Fruit fly (Drosophila melanogaster): ENCODE measurements around the gene CtsL4.

The CtsL4 gene

dm6 chr2L:10339212-10339721, 17.1 kb downstream of the CtsL4 start, which contains the start of gene SamDC (continued):
- peak; percentile 78 for TF ChIP-seq fkh (GFP tag; optimal IDR thresholded peaks at IDR 0.05)
- no peak for TF ChIP-seq Gug (GFP tag; IDR thresholded peaks at IDR 0.05)
- TF ChIP-seq pdm3 (GFP tag; optimal IDR thresholded peaks at IDR 0.05), result peak; percentile 39
- peak; percentile 63 for TF ChIP-seq CG15336 (GFP tag; IDR thresholded peaks at IDR 0.05)
- peak; percentile 9 for TF ChIP-seq Eip75B (GFP tag; optimal IDR thresholded peaks at IDR 0.05)
- TF ChIP-seq dsx (GFP tag; optimal IDR thresholded peaks at IDR 0.05; ENCODE audit: poor library complexity, severe bottlenecking), result peak; percentile 19
- no peak for TF ChIP-seq CG6808 (GFP tag; optimal IDR thresholded peaks at IDR 0.05)
- peak; percentile 25 for TF ChIP-seq Eip93F (GFP tag; optimal IDR thresholded peaks at IDR 0.05)
- no peak for TF ChIP-seq fd59A (GFP tag; optimal IDR thresholded peaks at IDR 0.05)
- TF ChIP-seq dac (GFP tag; optimal IDR thresholded peaks at IDR 0.05), result no peak
- no peak for TF ChIP-seq CG31627 (GFP tag; optimal IDR thresholded peaks at IDR 0.05)
- peak; percentile 37 for TF ChIP-seq topi (GFP tag; optimal IDR thresholded peaks at IDR 0.05)
- TF ChIP-seq CG6276 (GFP tag; optimal IDR thresholded peaks at IDR 0.05), result no peak
- TF ChIP-seq Hr39 (GFP tag; optimal IDR thresholded peaks at IDR 0.05), result no peak
- TF ChIP-seq CG6163 (GFP tag; IDR thresholded peaks at IDR 0.05), result no peak
- TF ChIP-seq CG1621 (tag; optimal IDR thresholded peaks at IDR 0.05), result no peak
- no peak for TF ChIP-seq CG8632 (GFP tag; optimal IDR thresholded peaks at IDR 0.05)

- TF ChIP-seq Gug (GFP tag; IDR thresholded peaks at IDR 0.05) (no peak), fd85E (GFP tag; optimal IDR thresholded peaks at IDR 0.05) (no peak), CG4318 (GFP tag; optimal IDR thresholded peaks at IDR 0.05) (no peak), CG6854 (GFP tag; optimal IDR thresholded peaks at IDR 0.05) (peak; percentile 61), svp (GFP tag) (peak; percentile 73), CG6792 (GFP tag; optimal IDR thresholded peaks at IDR 0.05) (no peak), CG9139 (GFP tag; optimal IDR thresholded peaks at IDR 0.05) (no peak), spab (GFP tag; optimal IDR thresholded peaks at IDR 0.05) (no peak), OdsH (GFP tag; optimal IDR thresholded peaks at IDR 0.05) (no peak), salr (GFP tag; optimal IDR thresholded peaks at IDR 0.05) (no peak), CG7368 (GFP tag; optimal IDR thresholded peaks at IDR 0.05) (no peak), Met (GFP tag; optimal IDR thresholded peaks at IDR 0.05) (peak; percentile 38), ss (GFP tag; optimal IDR thresholded peaks at IDR 0.05) (peak in 1 of 2 experiments; percentile 81), Hr39 (GFP tag; optimal IDR thresholded peaks at IDR 0.05) (no peak), CG10631 (GFP tag; optimal IDR thresholded peaks at IDR 0.05) (no peak), CG32006 (GFP tag; optimal IDR thresholded peaks at IDR 0.05) (no peak), pdm3 (GFP tag; optimal IDR thresholded peaks at IDR 0.05) (peak; percentile 14), Eip75B (GFP tag; optimal IDR thresholded peaks at IDR 0.05) (peak; percentile 46), CG3032 (tag; optimal IDR thresholded peaks at IDR 0.05) (no peak), CG10669 (GFP tag; optimal IDR thresholded peaks at IDR 0.05) (peak; percentile 33), Sox14 (GFP tag; optimal IDR thresholded peaks at IDR 0.05) (peak; percentile 66), CG15336 (GFP tag; IDR thresholded peaks at IDR 0.05) (peak; percentile 66), Sox102F (GFP tag; optimal IDR thresholded peaks at IDR 0.05) (no peak), fd59A (GFP tag; optimal IDR thresholded peaks at IDR 0.05) (no peak), esn (GFP tag; optimal IDR thresholded peaks at IDR 0.05) (peak; percentile 67), topi (GFP tag; optimal IDR thresholded peaks at IDR 0.05) (peak; percentile 17), dsx (GFP tag; optimal IDR thresholded peaks at IDR 0.05; ENCODE audit: poor library complexity, severe bottlenecking) (peak; percentile 18), Ets21C (GFP tag; optimal IDR thresholded peaks at IDR 0.05) (no peak), vri (GFP tag; optimal IDR thresholded peaks at IDR 0.05) (peak; percentile 98), eg (GFP tag; IDR thresholded peaks at IDR 0.05) (no peak), CG6276 (GFP tag; optimal IDR thresholded peaks at IDR 0.05) (no peak), CG3919 (GFP tag; optimal IDR thresholded peaks at IDR 0.05) (no peak), CG1621 (tag; optimal IDR thresholded peaks at IDR 0.05) (peak; percentile 34), achi (GFP tag; optimal IDR thresholded peaks at IDR 0.05) (peak; percentile 32), CG8632 (GFP tag; optimal IDR thresholded peaks at IDR 0.05) (no peak), Sox15 (GFP tag; optimal IDR thresholded peaks at IDR 0.05) (no peak), net (GFP tag; optimal IDR thresholded peaks at IDR 0.05) (no peak), acj6 (GFP tag; optimal IDR thresholded peaks at IDR 0.05) (peak; percentile 27), cyc (GFP tag; optimal IDR thresholded peaks at IDR 0.05) (no peak), Hr4 (GFP tag; optimal IDR thresholded peaks at IDR 0.05) (peak; percentile 24), CG6808 (GFP tag; optimal IDR thresholded peaks at IDR 0.05) (no peak), CG34406 (GFP tag; optimal IDR thresholded peaks at IDR 0.05) (no peak), CG11902 (GFP tag; optimal IDR thresholded peaks at IDR 0.05) (no peak)
These were observed 21.5 kb downstream of the CtsL4 start for dm6 chr2L:10334854-10335277.

Measured in whole organism, prepupa.